Worm (Caenorhabditis elegans) whole organism, mixed stage, embryonic: ENCODE measurements around the gene ant-1.3.

Source experiments
- blmp-1 ChIP-seq: fragments of 150-350 bp; optimal IDR thresholded peaks from 2 replicates; lab custom pipeline; 2014; ENCODE audit warnings: missing biosample characterization, missing genetic modification characterization
- elt-1 ChIP-seq: sonication (generic microtip); optimal IDR thresholded peaks from 2 replicates; lab custom pipeline; 2017; ENCODE audit warnings: missing genetic modification characterization, mild to moderate bottlenecking, missing compliant biosample characterization, antibody characterized with exemption, moderate library complexity, borderline replicate concordance; ENCODE audit not compliant: insufficient read depth
- nhr-12 ChIP-seq: fragments of 150-350 bp; optimal IDR thresholded peaks from 2 replicates; lab custom pipeline; 2014; ENCODE audit warnings: missing biosample characterization, missing genetic modification characterization
- nhr-28 ChIP-seq: fragments of 150-350 bp; optimal IDR thresholded peaks from 2 replicates; lab custom pipeline; 2014; ENCODE audit warnings: missing biosample characterization, missing genetic modification characterization
- unc-39 ChIP-seq: fragments of 150-350 bp; optimal IDR thresholded peaks from 2 replicates; lab custom pipeline; 2014; ENCODE audit warnings: missing biosample characterization, missing genetic modification characterization

- TF ChIP-seq elt-1 (tag; lab: Kevin White, UChicago) (no peak), unc-39 (tag; lab: Kevin White, UChicago) (no peak), blmp-1 (tag; lab: Kevin White, UChicago) (no peak), nhr-12 (tag; lab: Kevin White, UChicago) (no peak), nhr-28 (tag; lab: Kevin White, UChicago) (no peak)
Observed at ce11 chrIV:9697869-9698268, 11.2 kb downstream of the ant-1.3 start.
